Fruit fly (Drosophila melanogaster) whole organism, adult: ENCODE data around the gene CkIIalpha-i3.
A peak's percentile ranks its signal among the peaks of the same experiment; 100 is the strongest.

Source experiments
- CG11617 ChIP-seq: fragments of 200-800 bp; sonication (Bioruptor generic); optimal IDR thresholded peaks from 2 replicates; lab custom pipeline; 2017; ENCODE audit warnings: mild to moderate bottlenecking, missing biosample characterization, missing genetic modification reagents, missing genetic modification characterization
- CG12768 ChIP-seq: fragments of 200-800 bp; sonication (Bioruptor generic); optimal IDR thresholded peaks from 2 replicates; lab custom pipeline; 2017; ENCODE audit warnings: missing biosample characterization, missing genetic modification characterization, mild to moderate bottlenecking, moderate library complexity, missing genetic modification reagents
- CG14711 ChIP-seq: fragments of 200-800 bp; sonication (Bioruptor generic); optimal IDR thresholded peaks from 2 replicates; lab custom pipeline; 2018; ENCODE audit warnings: missing biosample characterization, mild to moderate bottlenecking, missing genetic modification characterization, moderate library complexity
- CG1620 ChIP-seq: fragments of 200-800 bp; sonication (Bioruptor generic); optimal IDR thresholded peaks from 2 replicates; lab custom pipeline; 2016; ENCODE audit warnings: missing biosample characterization, missing genetic modification characterization
- CG33017 ChIP-seq: fragments of 200-800 bp; sonication (Bioruptor generic); optimal IDR thresholded peaks from 2 replicates; lab custom pipeline; 2018; ENCODE audit warnings: missing biosample characterization, mild to moderate bottlenecking, missing genetic modification characterization, moderate library complexity
- CG7045 ChIP-seq: fragments of 200-800 bp; sonication (Bioruptor generic); optimal IDR thresholded peaks from 2 replicates; lab custom pipeline; 2017; ENCODE audit warnings: missing biosample characterization, mild to moderate bottlenecking, missing genetic modification characterization
- CG7101 ChIP-seq: fragments of 200-800 bp; sonication (Bioruptor generic); optimal IDR thresholded peaks from 2 replicates; lab custom pipeline; 2018; ENCODE audit warnings: missing biosample characterization, mild to moderate bottlenecking, missing genetic modification characterization, moderate library complexity
- Clk ChIP-seq: fragments of 200-800 bp; sonication (Bioruptor generic); optimal IDR thresholded peaks from 2 replicates; lab custom pipeline; 2017; ENCODE audit warnings: missing biosample characterization, missing genetic modification characterization
- Crg-1 ChIP-seq: fragments of 200-800 bp; sonication (Bioruptor generic); optimal IDR thresholded peaks from 2 replicates; lab custom pipeline; 2016; ENCODE audit warnings: missing biosample characterization, missing genetic modification characterization
- Hr96 ChIP-seq: fragments of 200-800 bp; sonication (Bioruptor generic); optimal IDR thresholded peaks from 2 replicates; lab custom pipeline; 2016; ENCODE audit warnings: missing biosample characterization, missing genetic modification characterization
- Mnt ChIP-seq: fragments of 200-800 bp; sonication (Bioruptor generic); optimal IDR thresholded peaks from 2 replicates; lab custom pipeline; 2016; ENCODE audit warnings: missing biosample characterization, mild to moderate bottlenecking, missing genetic modification characterization
- bab1 ChIP-seq: fragments of 200-800 bp; sonication (Bioruptor generic); optimal IDR thresholded peaks from 3 replicates; lab custom pipeline; 2019; ENCODE audit warnings: missing biosample characterization, mild to moderate bottlenecking, missing genetic modification characterization, moderate library complexity
- cic ChIP-seq: fragments of 200-800 bp; sonication (Bioruptor generic); optimal IDR thresholded peaks from 2 replicates; lab custom pipeline; 2017; ENCODE audit warnings: missing biosample characterization, mild to moderate bottlenecking, missing genetic modification characterization, moderate library complexity
- cnc ChIP-seq, 2 experiments: fragments of >200 bp; optimal IDR thresholded peaks; 2 replicates each; lab custom pipeline; 2017
- kay ChIP-seq: fragments of 200-800 bp; sonication (Bioruptor generic); peaks from one replicate; lab custom pipeline; 2016; ENCODE audit warnings: missing biosample characterization, missing genetic modification characterization, borderline replicate concordance
- ovo ChIP-seq: fragments of 200-800 bp; sonication (Bioruptor generic); optimal IDR thresholded peaks from 2 replicates; lab custom pipeline; 2016; ENCODE audit warnings: missing biosample characterization, missing genetic modification characterization
- pad ChIP-seq: fragments of 200-800 bp; sonication (Bioruptor generic); optimal IDR thresholded peaks from 3 replicates; lab custom pipeline; 2017; ENCODE audit warnings: missing biosample characterization, missing genetic modification characterization, mild to moderate bottlenecking, moderate library complexity, missing genetic modification reagents
- tj ChIP-seq: fragments of 200-800 bp; sonication (Bioruptor generic); optimal IDR thresholded peaks from 3 replicates; lab custom pipeline; 2017; ENCODE audit warnings: missing biosample characterization, mild to moderate bottlenecking, missing genetic modification characterization, moderate library complexity
- toe ChIP-seq: fragments of 200-800 bp; sonication (Bioruptor generic); optimal IDR thresholded peaks from 2 replicates; lab custom pipeline; 2016; ENCODE audit warnings: missing biosample characterization, missing genetic modification characterization

Gene CkIIalpha-i3

DNA sequence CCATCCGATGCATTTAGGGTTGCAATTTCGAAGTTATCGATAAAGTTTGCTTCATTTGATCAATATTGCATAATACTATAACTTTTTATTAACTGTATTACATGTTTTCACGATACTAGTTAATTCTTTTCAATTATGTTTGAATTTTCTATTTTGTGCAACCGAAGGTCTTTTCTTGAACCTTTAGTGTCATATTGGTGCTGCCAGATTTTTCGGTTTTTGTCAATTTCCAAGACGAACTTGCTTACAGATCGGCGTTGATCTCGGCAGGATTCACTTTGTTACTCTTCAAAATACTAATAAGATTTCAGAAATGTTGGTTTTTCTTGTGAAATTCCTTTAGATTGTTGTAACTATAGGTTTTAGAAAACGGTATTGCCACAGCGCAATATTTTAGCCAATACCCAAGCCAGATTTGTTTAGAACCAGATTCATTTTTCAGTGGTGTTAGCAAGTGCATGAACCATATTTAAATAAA, at the start of gene CkIIalpha-i3:
CkIIalpha-i3 (minus strand) TSS at position 263 of the 478 bp plus-strand sequence.
- TF ChIP-seq pad (GFP tag; lab: Kevin White, UChicago), result no peak
- TF ChIP-seq ovo (GFP tag; lab: Kevin White, UChicago), result no peak
- TF ChIP-seq CG1620, result no peak
- no peak for TF ChIP-seq cic (GFP tag; lab: Kevin White, UChicago)
- TF ChIP-seq bab1 (GFP tag; lab: Kevin White, UChicago), result no peak
- no peak for TF ChIP-seq Crg-1 (GFP tag; lab: Kevin White, UChicago)
- no peak for TF ChIP-seq cnc (optimal IDR thresholded peaks at IDR 0.05; lab: Kevin White, UChicago)
- no peak for TF ChIP-seq kay (GFP tag; lab: Kevin White, UChicago)
- TF ChIP-seq Mnt (GFP tag; lab: Kevin White, UChicago), result no peak
- TF ChIP-seq tj (GFP tag; lab: Kevin White, UChicago), result no peak
- no peak for TF ChIP-seq CG7045 (GFP tag; lab: Kevin White, UChicago)
- TF ChIP-seq CG14711, result no peak

DNA sequence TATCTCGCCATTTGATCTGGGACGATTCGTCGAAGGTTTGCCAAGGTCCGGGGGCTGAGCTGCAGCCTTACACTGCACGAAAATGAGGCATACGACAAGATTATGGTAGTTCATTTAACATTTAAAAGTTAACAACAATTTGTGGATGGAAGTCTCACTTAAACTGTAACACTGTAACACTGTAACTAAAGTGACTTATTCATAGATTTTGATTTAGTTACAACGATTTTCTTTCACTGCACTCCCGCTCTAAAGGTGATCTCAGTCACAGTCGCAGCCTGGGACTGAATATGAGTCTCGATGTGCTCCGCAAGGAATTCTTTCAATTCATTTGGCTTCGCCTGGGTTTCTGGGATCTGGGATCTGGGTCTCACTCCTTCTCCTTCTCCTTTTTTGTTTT, 49.8 kb upstream of the CkIIalpha-i3 start:
- TF ChIP-seq CG11617 (no peak), Hr96 (GFP tag; lab: Kevin White, UChicago) (no peak), Mnt (GFP tag; lab: Kevin White, UChicago) (no peak), CG14711 (no peak), CG12768 (GFP tag; lab: Kevin White, UChicago) (no peak), Crg-1 (GFP tag; lab: Kevin White, UChicago) (no peak), cic (GFP tag; lab: Kevin White, UChicago) (no peak), Clk (GFP tag; lab: Kevin White, UChicago) (no peak), CG7101 (tag; lab: Kevin White, UChicago) (no peak), bab1 (GFP tag; lab: Kevin White, UChicago) (no peak), CG7045 (GFP tag; lab: Kevin White, UChicago) (no peak), CG1620 (no peak)

DNA sequence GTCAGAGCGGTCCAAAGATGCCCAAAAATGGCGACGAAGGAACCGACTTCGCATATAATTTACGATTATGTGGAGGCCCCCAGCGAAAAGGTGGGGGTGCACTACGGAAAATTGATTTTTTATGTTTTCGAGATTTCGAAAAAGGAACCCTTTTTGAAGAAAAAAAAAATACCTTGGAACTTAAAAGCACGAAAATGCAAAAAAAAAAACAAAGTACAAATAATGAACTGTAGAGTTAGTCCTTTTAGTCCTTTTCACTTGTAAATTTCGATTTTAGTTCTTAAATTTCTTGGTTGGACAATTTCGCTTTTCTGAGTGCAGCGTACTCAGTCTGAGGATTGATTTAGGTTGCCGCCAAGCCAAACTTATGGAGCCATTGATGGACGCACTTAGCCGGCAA, 48.1 kb upstream of the CkIIalpha-i3 start:
- no peak for TF ChIP-seq Crg-1 (GFP tag; lab: Kevin White, UChicago)
- no peak for TF ChIP-seq toe (GFP tag; lab: Kevin White, UChicago)
- no peak for TF ChIP-seq CG33017
- no peak for TF ChIP-seq CG11617
- TF ChIP-seq CG7045 (GFP tag; lab: Kevin White, UChicago), result no peak
- no peak for TF ChIP-seq pad (GFP tag; lab: Kevin White, UChicago)
- no peak for TF ChIP-seq bab1 (GFP tag; lab: Kevin White, UChicago)
- no peak for TF ChIP-seq CG12768 (GFP tag; lab: Kevin White, UChicago)
- TF ChIP-seq kay (GFP tag; lab: Kevin White, UChicago), result no peak
- no peak for TF ChIP-seq CG1620
- TF ChIP-seq ovo (GFP tag; lab: Kevin White, UChicago), result no peak
- no peak for TF ChIP-seq cic (GFP tag; lab: Kevin White, UChicago)

DNA sequence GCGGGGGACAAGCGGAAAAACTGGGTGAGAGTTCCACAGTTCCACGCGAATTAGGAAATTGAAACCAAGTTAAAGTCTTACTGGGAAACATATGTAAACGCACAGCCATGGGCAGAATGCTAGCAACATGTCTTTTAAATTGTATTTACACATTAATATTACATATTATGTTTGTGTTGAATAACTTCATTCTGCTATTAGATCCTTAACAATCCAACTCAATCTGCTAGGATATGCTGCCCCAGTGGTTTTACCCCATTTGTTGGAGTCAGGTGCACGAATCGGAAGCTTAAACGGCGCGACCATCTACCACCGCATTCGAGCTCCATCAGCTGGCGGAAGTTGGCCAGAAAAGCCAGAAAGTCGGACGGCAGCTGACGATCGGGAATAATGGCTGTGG, 46.0 kb upstream of the CkIIalpha-i3 start:
- TF ChIP-seq kay (GFP tag; lab: Kevin White, UChicago) (no peak), cic (GFP tag; lab: Kevin White, UChicago) (no peak), pad (GFP tag; lab: Kevin White, UChicago) (no peak), ovo (GFP tag; lab: Kevin White, UChicago) (no peak), CG7045 (GFP tag; lab: Kevin White, UChicago) (no peak), CG11617 (no peak), CG1620 (no peak), Crg-1 (GFP tag; lab: Kevin White, UChicago) (no peak), CG12768 (GFP tag; lab: Kevin White, UChicago) (no peak), cnc (optimal IDR thresholded peaks at IDR 0.05; lab: Kevin White, UChicago) (no peak), CG14711 (no peak), toe (GFP tag; lab: Kevin White, UChicago) (no peak), Hr96 (GFP tag; lab: Kevin White, UChicago) (no peak), CG7101 (tag; lab: Kevin White, UChicago) (no peak), Mnt (GFP tag; lab: Kevin White, UChicago) (no peak), tj (GFP tag; lab: Kevin White, UChicago) (no peak)

DNA sequence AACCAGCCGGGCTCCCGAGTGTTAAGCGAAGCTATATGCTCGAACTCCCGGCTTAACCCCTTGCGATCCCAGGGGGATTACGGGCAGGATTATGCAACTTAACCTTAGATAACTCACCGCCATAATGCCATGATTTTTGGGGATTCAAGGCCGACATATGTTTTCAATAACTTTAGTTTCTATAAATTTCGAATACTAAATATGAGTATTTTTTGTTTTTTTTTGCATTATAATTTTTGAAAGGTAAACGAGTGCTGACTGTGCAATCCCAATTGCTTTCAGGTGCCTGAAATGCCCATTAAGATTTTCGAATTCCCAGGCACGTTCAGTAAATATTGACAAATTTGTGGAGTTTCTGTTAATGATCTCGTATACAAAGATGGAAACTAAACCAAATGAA, 44.9 kb upstream of the CkIIalpha-i3 start, which contains the start of gene hng3:
hng3 (minus strand) TSS at position 231 of the 400 bp plus-strand sequence.
- TF ChIP-seq kay (GFP tag; lab: Kevin White, UChicago) (peak; percentile 56), tj (GFP tag; lab: Kevin White, UChicago) (no peak)

DNA sequence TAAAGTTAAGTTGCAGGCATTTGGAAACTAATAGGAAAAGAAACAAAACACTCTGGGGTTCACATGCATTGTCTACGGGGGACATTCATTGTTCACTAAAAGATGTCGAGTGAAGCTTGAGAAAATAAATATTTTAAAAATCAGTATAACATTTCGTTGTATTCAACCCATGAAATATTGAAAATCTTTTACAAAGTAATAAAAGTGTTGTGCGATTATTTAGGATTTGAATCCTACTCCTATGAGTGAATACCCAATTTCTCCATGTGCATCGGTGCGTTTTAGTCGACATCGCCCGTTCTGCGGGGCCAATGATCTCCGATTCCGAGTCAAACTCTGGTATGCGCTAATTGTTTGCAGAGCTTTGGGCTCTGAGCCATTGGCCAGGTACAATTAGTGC, 44.2 kb upstream of the CkIIalpha-i3 start:
- TF ChIP-seq toe (GFP tag; lab: Kevin White, UChicago) (no peak), cic (GFP tag; lab: Kevin White, UChicago) (no peak), Mnt (GFP tag; lab: Kevin White, UChicago) (no peak)

DNA sequence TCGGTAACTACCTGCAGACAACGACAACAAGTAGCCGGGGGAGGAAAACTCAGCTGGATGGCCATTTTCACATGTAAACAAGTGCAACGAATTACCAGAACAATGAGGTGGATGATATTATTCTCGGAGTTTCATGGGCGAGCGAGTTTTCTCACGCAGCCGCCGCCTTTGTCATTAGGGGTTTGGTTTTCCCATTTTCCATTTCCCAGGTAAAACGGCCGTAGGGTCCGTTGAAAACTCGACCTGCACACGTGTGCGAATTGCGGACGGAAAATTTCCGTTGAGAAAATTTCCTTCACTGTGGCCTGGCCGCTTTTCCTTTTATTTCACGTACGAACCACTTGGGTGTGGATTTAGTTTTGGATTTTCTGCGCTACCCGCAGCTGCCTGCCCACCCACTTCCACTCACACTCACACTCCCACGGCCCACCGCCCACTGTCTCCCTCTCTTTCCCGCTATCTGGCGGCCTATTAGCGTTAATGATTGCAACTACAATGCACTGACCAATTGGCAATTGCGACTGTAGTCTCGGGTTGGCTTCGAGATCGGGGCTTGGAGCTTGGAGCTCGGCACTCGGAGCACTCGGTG, 43.3 kb upstream of the CkIIalpha-i3 start:
- peak; percentile 79 for TF ChIP-seq CG12768 (GFP tag; lab: Kevin White, UChicago)
- TF ChIP-seq pad (GFP tag; lab: Kevin White, UChicago), result peak; percentile 36
- no peak for TF ChIP-seq tj (GFP tag; lab: Kevin White, UChicago)
